Fruit fly (Drosophila melanogaster) whole organism, wandering third instar larva: Measurements from ENCODE around the gene Jon25Bi.

Experiments used
- Abd-B ChIP-seq: fragments of >200 bp; optimal IDR thresholded peaks from 2 replicates; lab custom pipeline; 2017; ENCODE audit warnings: missing biosample characterization, missing genetic modification characterization
- CG32264 ChIP-seq: fragments of 200-800 bp; sonication (Bioruptor generic); optimal IDR thresholded peaks from 2 replicates; lab custom pipeline; 2016; ENCODE audit warnings: missing biosample characterization, missing genetic modification characterization
- CG9705 ChIP-seq: fragments of 200-800 bp; sonication (Bioruptor generic); optimal IDR thresholded peaks from 2 replicates; lab custom pipeline; 2018; ENCODE audit warnings: missing biosample characterization, mild to moderate bottlenecking, missing genetic modification characterization
- CrebA ChIP-seq: fragments of 200-800 bp; sonication (Bioruptor generic); optimal IDR thresholded peaks from 2 replicates; lab custom pipeline; 2016; ENCODE audit warnings: missing biosample characterization, mild to moderate bottlenecking, missing genetic modification characterization, borderline replicate concordance
- Dfd ChIP-seq: fragments of >200 bp; optimal IDR thresholded peaks from 2 replicates; lab custom pipeline; 2017; ENCODE audit warnings: missing biosample characterization, missing genetic modification characterization
- Dif ChIP-seq: fragments of 200-275, 200-300 bp; sonication (Bioruptor generic); optimal IDR thresholded peaks from 2 replicates; lab custom pipeline; 2018; ENCODE audit warnings: missing biosample characterization, missing genetic modification characterization; ENCODE audit not compliant: partially characterized antibody
- GATAd ChIP-seq: sonication (Bioruptor generic); optimal IDR thresholded peaks from 2 replicates; lab custom pipeline; 2016; ENCODE audit warnings: missing biosample characterization, missing genetic modification characterization
- HLH106 ChIP-seq: fragments of 200-800 bp; optimal IDR thresholded peaks from 3 replicates; lab custom pipeline; 2019; ENCODE audit warnings: missing biosample characterization, mild to moderate bottlenecking, missing genetic modification characterization, moderate library complexity
- Hnf4 ChIP-seq: fragments of 200-800 bp; sonication (Bioruptor generic); optimal IDR thresholded peaks from 2 replicates; lab custom pipeline; 2016; ENCODE audit warnings: missing biosample characterization, mild to moderate bottlenecking, missing genetic modification characterization
- Hr78 ChIP-seq: fragments of >200 bp; optimal IDR thresholded peaks from 2 replicates; lab custom pipeline; 2017; ENCODE audit warnings: missing biosample characterization, missing genetic modification characterization
- Hr83 ChIP-seq: fragments of 200-300 bp; sonication (Bioruptor generic); optimal IDR thresholded peaks from 2 replicates; lab custom pipeline; 2016; ENCODE audit warnings: missing biosample characterization, mild to moderate bottlenecking, missing genetic modification characterization, moderate library complexity; ENCODE audit not compliant: poor library complexity, severe bottlenecking
- Jra ChIP-seq: sonication (Bioruptor generic); optimal IDR thresholded peaks from 2 replicates; lab custom pipeline; 2016; ENCODE audit warnings: missing biosample characterization, missing genetic modification characterization
- Mio ChIP-seq: sonication (Bioruptor generic); optimal IDR thresholded peaks from 2 replicates; lab custom pipeline; 2016; ENCODE audit warnings: missing biosample characterization, missing genetic modification characterization
- Myc ChIP-seq: fragments of >200 bp; optimal IDR thresholded peaks from 2 replicates; lab custom pipeline; 2017
- N ChIP-seq: fragments of >200 bp; optimal IDR thresholded peaks from 2 replicates; lab custom pipeline; 2018; ENCODE audit warnings: missing biosample characterization, missing external identifiers, missing genetic modification characterization
- OdsH ChIP-seq: fragments of 200-800 bp; sonication (Bioruptor generic); optimal IDR thresholded peaks from 2 replicates; lab custom pipeline; 2016; ENCODE audit warnings: missing biosample characterization, mild to moderate bottlenecking, missing genetic modification characterization
- Rel ChIP-seq, 2 experiments: fragments of 200-800 bp; sonication (Bioruptor generic) in 1 of 2; optimal IDR thresholded peaks; 2 replicates in 1 of 2; 3 replicates in 1 of 2; lab custom pipeline; 2016 to 2019; ENCODE audit warnings: mild to moderate bottlenecking in 2 of 2, missing biosample characterization in 2 of 2, missing genetic modification characterization in 2 of 2, moderate library complexity in 1 of 2
- Sp1 ChIP-seq: fragments of 200-800 bp; sonication (Bioruptor generic); optimal IDR thresholded peaks from 3 replicates; lab custom pipeline; 2019; ENCODE audit warnings: missing biosample characterization, mild to moderate bottlenecking, missing genetic modification characterization, moderate library complexity
- Vsx2 ChIP-seq: fragments of 200-300, 225-300 bp; sonication (Bioruptor generic); optimal IDR thresholded peaks from 2 replicates; lab custom pipeline; 2018; ENCODE audit warnings: missing biosample characterization, missing genetic modification characterization; ENCODE audit not compliant: partially characterized antibody
- br ChIP-seq: fragments of 200-800 bp; sonication (Bioruptor generic); optimal IDR thresholded peaks from 2 replicates; lab custom pipeline; 2016; ENCODE audit warnings: missing biosample characterization, missing genetic modification characterization
- brk ChIP-seq: fragments of 200-800 bp; sonication (Bioruptor generic); optimal IDR thresholded peaks from 2 replicates; lab custom pipeline; 2016; ENCODE audit warnings: missing biosample characterization, mild to moderate bottlenecking, missing genetic modification characterization
- dl ChIP-seq, 2 experiments: fragments of 175-275, 200-275 bp in 1 of 2; fragments of 200-275 bp in 1 of 2; sonication (Bioruptor generic); optimal IDR thresholded peaks; lab custom pipeline; 2018; ENCODE audit warnings: mild to moderate bottlenecking in 2 of 2, missing biosample characterization in 2 of 2, missing genetic modification characterization in 2 of 2, moderate library complexity in 2 of 2; ENCODE audit not compliant: partially characterized antibody in 2 of 2, insufficient read depth in 1 of 2
- dmrt93B ChIP-seq: fragments of 200-800 bp; sonication (Bioruptor generic); optimal IDR thresholded peaks from 2 replicates; lab custom pipeline; 2018; ENCODE audit warnings: missing biosample characterization, mild to moderate bottlenecking, missing genetic modification characterization
- dsf ChIP-seq: sonication (Bioruptor generic); optimal IDR thresholded peaks from 2 replicates; lab custom pipeline; 2016; ENCODE audit warnings: missing biosample characterization, missing genetic modification characterization, borderline replicate concordance
- ey ChIP-seq: fragments of 200-800 bp; sonication (Bioruptor generic); optimal IDR thresholded peaks from 2 replicates; lab custom pipeline; 2016; ENCODE audit warnings: missing biosample characterization, missing genetic modification characterization
- foxo ChIP-seq, 2 experiments: fragments of 200-800 bp; sonication (Bioruptor generic); optimal IDR thresholded peaks; 2 replicates in 1 of 2; 3 replicates in 1 of 2; lab custom pipeline; 2016 to 2017; ENCODE audit warnings: missing biosample characterization in 2 of 2, missing genetic modification characterization in 2 of 2
- fru ChIP-seq: fragments of 200-800 bp; sonication (Bioruptor generic); optimal IDR thresholded peaks from 3 replicates; lab custom pipeline; 2016; ENCODE audit warnings: missing biosample characterization, mild to moderate bottlenecking, missing genetic modification characterization
- h ChIP-seq: fragments of 200-800 bp; sonication (Bioruptor generic); optimal IDR thresholded peaks from 3 replicates; lab custom pipeline; 2016; ENCODE audit warnings: missing biosample characterization, mild to moderate bottlenecking, missing genetic modification characterization
- jim ChIP-seq: fragments of 175-275, 200-325 bp; sonication (Bioruptor generic); optimal IDR thresholded peaks from 2 replicates; lab custom pipeline; 2016; ENCODE audit warnings: missing biosample characterization, mild to moderate bottlenecking, missing genetic modification characterization
- lola ChIP-seq: fragments of >200 bp; optimal IDR thresholded peaks from 2 replicates; lab custom pipeline; 2017; ENCODE audit warnings: missing biosample characterization, missing genetic modification characterization
- pan ChIP-seq: fragments of >200 bp; optimal IDR thresholded peaks from 2 replicates; lab custom pipeline; 2017
- psq ChIP-seq: fragments of 200-800 bp; sonication (Bioruptor generic); optimal IDR thresholded peaks from 3 replicates; lab custom pipeline; 2017; ENCODE audit warnings: missing biosample characterization, mild to moderate bottlenecking, missing genetic modification characterization, moderate library complexity
- rgr ChIP-seq: fragments of 200-800 bp; sonication (Bioruptor generic); optimal IDR thresholded peaks from 3 replicates; lab custom pipeline; 2016; ENCODE audit warnings: missing biosample characterization, mild to moderate bottlenecking, missing genetic modification characterization
- sage ChIP-seq: fragments of 200-800 bp; sonication (Bioruptor generic); optimal IDR thresholded peaks from 2 replicates; lab custom pipeline; 2016; ENCODE audit warnings: missing biosample characterization, mild to moderate bottlenecking, missing genetic modification characterization
- sv ChIP-seq: fragments of 200-800 bp; sonication (Bioruptor generic); optimal IDR thresholded peaks from 3 replicates; lab custom pipeline; 2016; ENCODE audit warnings: missing biosample characterization, missing genetic modification characterization
- tai ChIP-seq: sonication (Bioruptor generic); optimal IDR thresholded peaks from 2 replicates; lab custom pipeline; 2016; ENCODE audit warnings: missing biosample characterization, missing genetic modification characterization
- usp ChIP-seq: fragments of >200 bp; optimal IDR thresholded peaks from 2 replicates; lab custom pipeline; 2017; ENCODE audit warnings: missing biosample characterization, missing genetic modification characterization
- woc ChIP-seq: sonication (Bioruptor generic); optimal IDR thresholded peaks from 2 replicates; lab custom pipeline; 2016; ENCODE audit warnings: missing biosample characterization, mild to moderate bottlenecking, missing genetic modification characterization

Jon25Bi gene

DNA sequence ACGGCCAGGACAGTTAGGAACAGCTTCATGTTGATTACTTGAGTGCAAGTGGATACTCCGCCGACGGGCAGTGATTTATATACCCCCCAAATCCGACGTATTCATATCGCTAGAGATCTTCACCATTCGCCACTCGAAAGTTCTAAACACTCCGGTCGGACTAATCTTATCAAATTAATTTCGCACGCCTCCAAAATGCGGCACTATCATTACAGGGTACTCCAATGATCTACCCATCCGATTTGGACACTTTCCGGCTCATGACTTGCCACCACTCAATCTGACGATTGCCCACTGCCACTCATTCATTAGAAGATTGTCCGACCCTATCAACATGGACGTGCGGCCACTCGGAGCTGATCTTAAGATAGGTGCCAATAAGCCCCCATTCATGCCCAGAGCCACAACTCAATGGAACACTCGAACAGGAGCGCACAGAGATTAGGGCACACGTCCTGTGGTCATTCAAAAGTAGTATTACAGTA lies 1.8 kb downstream of the Jon25Bi start, which contains the start of gene Jon25Bii:
Gene Jon25Bii (minus strand): TSS at position 51 of the 485 bp plus-strand sequence.
- peak; percentile 60 for TF ChIP-seq h (GFP tag; lab: Kevin White, UChicago)
- TF ChIP-seq N (GFP tag; lab: Kevin White, UChicago), result no peak

DNA sequence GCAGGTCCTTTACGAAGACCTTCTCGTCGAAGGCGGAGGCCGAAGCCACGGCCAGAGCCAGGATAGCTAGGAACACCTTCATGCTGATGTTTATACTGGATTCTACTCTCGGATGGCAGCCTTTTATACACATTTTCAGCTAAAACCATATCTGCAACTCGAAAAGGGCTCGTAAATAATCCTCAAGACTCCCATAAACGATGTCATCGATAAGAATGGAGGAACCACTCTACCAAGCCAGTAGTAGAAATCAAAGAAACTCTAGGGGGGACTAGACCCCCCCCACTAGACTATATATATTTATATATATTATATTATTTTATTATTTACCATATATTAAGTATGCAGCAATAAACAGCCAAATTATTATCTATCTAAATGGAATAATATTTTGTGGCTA lies 4.3 kb downstream of the Jon25Bi start, which contains the start of gene Jon25Biii:
Gene Jon25Biii (minus strand): TSS at position 101 of the 400 bp plus-strand sequence.
- TF ChIP-seq br (GFP tag; lab: Kevin White, UChicago) (no peak), tai (GFP tag; lab: Kevin White, UChicago) (no peak), Sp1 (GFP tag; lab: Kevin White, UChicago) (no peak), pan (lab: Kevin White, UChicago) (no peak)
- TF ChIP-seq, all 38 proteins: peak for 0

DNA sequence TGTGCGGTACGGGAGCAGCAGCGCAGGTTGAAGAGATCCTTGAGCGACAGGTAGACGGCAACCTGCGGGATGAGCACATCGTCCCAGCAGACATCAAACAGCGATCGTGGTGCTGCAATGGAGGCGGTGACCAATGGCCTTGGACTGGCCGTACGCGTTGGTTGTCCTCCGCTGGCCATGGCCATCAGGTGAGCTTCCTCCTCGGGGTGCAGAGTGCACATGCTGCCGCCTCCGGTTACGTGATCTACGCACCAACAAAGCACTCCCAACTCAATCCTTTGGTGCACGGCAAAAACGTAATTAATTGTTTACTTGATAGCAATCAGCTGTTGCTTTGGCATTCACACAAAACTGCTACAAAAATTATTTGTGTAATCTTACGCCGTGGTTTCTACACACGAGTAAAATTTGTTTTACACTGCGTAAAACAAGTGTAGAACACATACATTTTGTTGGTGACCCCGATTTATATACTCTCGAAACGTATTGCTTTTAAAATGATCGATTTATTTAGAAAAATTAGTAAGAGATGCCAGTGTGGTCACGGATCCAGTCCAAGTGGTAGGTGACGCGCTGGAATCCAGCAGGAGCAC lies 5.4 kb downstream of the Jon25Bi start, which contains the start of gene jet:
Gene jet (minus strand): TSS at position 332 of the 593 bp plus-strand sequence.
- no peak for TF ChIP-seq sage
- TF ChIP-seq Myc (lab: Kevin White, UChicago), result peak; percentile 10
- TF ChIP-seq Abd-B, result no peak
- TF ChIP-seq Vsx2, result no peak
- TF ChIP-seq Rel (GFP tag; optimal IDR thresholded peaks at IDR 0.05; lab: Kevin White, UChicago), result no peak
- TF ChIP-seq Rel (tag; optimal IDR thresholded peaks at IDR 0.05; lab: Kevin White, UChicago), result no peak
- TF ChIP-seq HLH106 (tag; lab: Kevin White, UChicago), result no peak

dm6 chr2L:4945300-4945699 lies 9.6 kb downstream of the Jon25Bi start, which contains the start of the genes mRpL24 and betaggt-I:
Gene mRpL24 (minus strand): TSS chr2L:4945361.
Gene betaggt-I (plus strand): TSS chr2L:4945579.
- peak; percentile 97 for TF ChIP-seq CG9705 (GFP tag; lab: Kevin White, UChicago)
- peak; percentile 49 for TF ChIP-seq Mio (GFP tag; lab: Kevin White, UChicago)
- peak; percentile 44 for TF ChIP-seq Hr83 (GFP tag; lab: Kevin White, UChicago)
- TF ChIP-seq Hr78 (GFP tag; lab: Kevin White, UChicago), result no peak
- peak; percentile 99 for TF ChIP-seq HLH106 (tag; lab: Kevin White, UChicago)
- peak; percentile 92 for TF ChIP-seq ey (GFP tag; lab: Kevin White, UChicago)
- TF ChIP-seq dmrt93B (GFP tag; lab: Kevin White, UChicago), result peak; percentile 95
- peak; percentile 98 for TF ChIP-seq Sp1 (GFP tag; lab: Kevin White, UChicago)
- peak; percentile 39 for TF ChIP-seq Myc (lab: Kevin White, UChicago)
- TF ChIP-seq usp (GFP tag; lab: Kevin White, UChicago), result no peak
- TF ChIP-seq Vsx2, result no peak
- TF ChIP-seq br (GFP tag; lab: Kevin White, UChicago), result peak; percentile 94
- peak; percentile 94 for TF ChIP-seq psq (GFP tag; lab: Kevin White, UChicago)
- TF ChIP-seq lola (GFP tag; lab: Kevin White, UChicago), result no peak
- peak; percentile 70 for TF ChIP-seq CG32264 (GFP tag; lab: Kevin White, UChicago)
- no peak for TF ChIP-seq jim (GFP tag; lab: Kevin White, UChicago)
- TF ChIP-seq Hnf4, result peak; percentile 93
- no peak for TF ChIP-seq tai (GFP tag; lab: Kevin White, UChicago)
- peak; percentile 46 for TF ChIP-seq Rel (GFP tag; optimal IDR thresholded peaks at IDR 0.05; lab: Kevin White, UChicago)
- peak; percentile 88 for TF ChIP-seq Rel (tag; optimal IDR thresholded peaks at IDR 0.05; lab: Kevin White, UChicago)
- peak; percentile 95 for TF ChIP-seq sv (GFP tag; lab: Kevin White, UChicago)
- peak; percentile 89 for TF ChIP-seq woc (GFP tag; lab: Kevin White, UChicago)
- peak; percentile 98 for TF ChIP-seq rgr (GFP tag; lab: Kevin White, UChicago)
- peak; percentile 97 for TF ChIP-seq h (GFP tag; lab: Kevin White, UChicago)
- TF ChIP-seq pan (lab: Kevin White, UChicago), result no peak
- TF ChIP-seq brk (GFP tag; lab: Kevin White, UChicago), result peak; percentile 96
- no peak for TF ChIP-seq dl (GFP tag; optimal IDR thresholded peaks at IDR 0.05; lab: Kevin White, UChicago; ENCODE audit: insufficient read depth in 1 of 2, partially characterized antibody in 2 of 2)
- TF ChIP-seq GATAd, result peak; percentile 85
- TF ChIP-seq foxo (GFP tag; optimal IDR thresholded peaks at IDR 0.05; lab: Kevin White, UChicago), result peak; percentile 5 to 98
- peak; percentile 90 for TF ChIP-seq sage
- TF ChIP-seq Jra (GFP tag; lab: Kevin White, UChicago), result peak; percentile 90
- TF ChIP-seq fru (GFP tag; lab: Kevin White, UChicago), result peak; percentile 95
- TF ChIP-seq OdsH (GFP tag; lab: Kevin White, UChicago), result peak; percentile 97
- no peak for TF ChIP-seq Dif (GFP tag; lab: Kevin White, UChicago)
- no peak for TF ChIP-seq Abd-B
- TF ChIP-seq N (GFP tag; lab: Kevin White, UChicago), result no peak
- peak; percentile 91 for TF ChIP-seq dsf (GFP tag; lab: Kevin White, UChicago)
- TF ChIP-seq CrebA (GFP tag; lab: Kevin White, UChicago), result no peak
- TF ChIP-seq Dfd (GFP tag; lab: Kevin White, UChicago), result no peak
